Worm (Caenorhabditis elegans) whole organism, young adult: ENCODE results near the gene F11A10.5.

Experiments
- B0261.1 ChIP-seq: sonication (generic microtip); optimal IDR thresholded peaks from 2 replicates; lab custom pipeline; 2016; ENCODE audit warnings: mild to moderate bottlenecking, missing genetic modification characterization, moderate library complexity, missing compliant biosample characterization
- C17E4.6 ChIP-seq: fragments of 200-800 bp; sonication (Bioruptor generic); IDR thresholded peaks from 2 replicates; pipeline ENCODE4 v1.3.6; 2022; ENCODE audit warnings: missing genetic modification reagents, missing genetic modification characterization, missing compliant biosample characterization
- Y67H2A.10 ChIP-seq: fragments of 200-800 bp; sonication (Bioruptor generic); conservative IDR thresholded peaks from 2 replicates; pipeline ENCODE4 v1.3.6; 2022; ENCODE audit warnings: missing genetic modification reagents, missing genetic modification characterization, missing compliant biosample characterization
- bed-1 ChIP-seq: fragments of 200-800 bp; sonication (Bioruptor generic); IDR thresholded peaks from 2 replicates; pipeline ENCODE4 v1.3.6; 2022; ENCODE audit warnings: missing genetic modification reagents, missing genetic modification characterization, missing compliant biosample characterization
- ceh-40 ChIP-seq: fragments of 200-800 bp; sonication (Bioruptor generic); IDR thresholded peaks from 2 replicates; pipeline ENCODE4 v1.3.6; 2022; ENCODE audit warnings: missing genetic modification characterization, missing compliant biosample characterization
- him-1 ChIP-seq: sonication (generic microtip); optimal IDR thresholded peaks from 2 replicates; lab custom pipeline; 2016; ENCODE audit warnings: missing genotype, missing genetic modification reagents, missing genetic modification characterization, missing compliant biosample characterization
- rcor-1 ChIP-seq: fragments of 200-800 bp; sonication (Bioruptor generic); IDR thresholded peaks from 2 replicates; pipeline ENCODE4 v1.3.6; 2022; ENCODE audit warnings: missing genetic modification reagents, missing genetic modification characterization, missing compliant biosample characterization
- snpc-1.3 ChIP-seq: sonication (generic microtip); optimal IDR thresholded peaks from 2 replicates; lab custom pipeline; 2017; ENCODE audit warnings: missing genetic modification characterization, mild to moderate bottlenecking, missing compliant biosample characterization, antibody characterized with exemption, moderate library complexity, missing genotype, missing genetic modification reagents; ENCODE audit not compliant: insufficient read depth
- unc-130 ChIP-seq: sonication (generic microtip); optimal IDR thresholded peaks from 2 replicates; lab custom pipeline; 2016; ENCODE audit warnings: missing genetic modification reagents, missing genetic modification characterization, missing compliant biosample characterization

DNA sequence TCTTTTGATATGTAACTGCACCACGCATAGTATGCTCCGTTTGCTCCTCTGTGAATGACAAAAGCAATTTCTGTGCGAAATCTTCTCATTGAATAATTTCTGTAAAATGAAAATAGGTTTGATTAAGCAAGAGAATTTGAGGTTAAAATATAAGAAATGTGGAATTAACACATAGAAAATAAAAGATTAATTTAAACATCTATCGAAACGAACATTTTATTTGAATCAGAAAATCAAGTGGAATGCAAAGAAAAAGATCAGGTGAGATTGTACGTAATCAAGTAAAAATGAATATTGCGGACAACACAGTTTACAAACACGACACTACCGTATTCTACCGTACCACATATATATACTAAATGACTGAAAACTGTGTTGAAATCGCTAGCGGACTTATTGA is 47.0 kb downstream of the F11A10.5 start, which contains the start of gene B0001.8:
- TF ChIP-seq Y67H2A.10 (GFP tag; lab: Robert Waterston, UW) (no peak), C17E4.6 (GFP tag; lab: Robert Waterston, UW) (no peak), ceh-40 (GFP tag; lab: Robert Waterston, UW) (no peak), him-1 (tag; lab: Kevin White, UChicago) (no peak), bed-1 (GFP tag; lab: Robert Waterston, UW) (no peak), snpc-1.3 (no peak), unc-130 (GFP tag; lab: Kevin White, UChicago) (no peak), rcor-1 (GFP tag; lab: Robert Waterston, UW) (no peak), B0261.1 (no peak)
